Worm (Caenorhabditis elegans): ENCODE results near the gene npr-3.

DNA sequence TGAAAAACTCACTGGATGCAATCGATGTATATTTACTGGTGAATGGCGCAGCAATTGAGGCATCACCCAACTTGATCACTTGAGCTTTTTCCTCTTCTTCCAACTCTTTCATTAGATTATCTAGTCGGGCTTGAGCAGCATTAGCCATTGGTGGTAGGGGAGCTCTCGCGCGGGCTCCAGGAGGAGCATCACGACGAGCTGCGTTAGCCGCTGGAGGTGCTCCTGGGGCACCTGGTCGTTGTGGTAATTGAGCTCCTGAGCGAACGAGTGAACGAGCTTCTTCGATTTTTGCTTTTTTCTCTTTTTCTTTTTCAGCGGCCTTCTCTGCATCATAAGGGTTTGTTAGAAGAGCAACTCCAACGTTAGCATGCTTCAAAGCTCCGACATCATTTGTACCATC is 15.3 kb downstream of the npr-3 start:
- TF ChIP-seq snpc-4 (tag; optimal IDR thresholded peaks at IDR 0.05) (no peak), nhr-28 (tag; optimal IDR thresholded peaks at IDR 0.05) (no peak), hlh-1 (tag; optimal IDR thresholded peaks at IDR 0.05) (no peak), unc-120 (tag; optimal IDR thresholded peaks at IDR 0.05; ENCODE audit: poor library complexity, severe bottlenecking) (no peak), M03D4.4 (tag; optimal IDR thresholded peaks at IDR 0.05) (no peak), lin-13 (tag; optimal IDR thresholded peaks at IDR 0.05) (no peak), nhr-12 (tag; optimal IDR thresholded peaks at IDR 0.05) (no peak), unc-62 (GFP tag; optimal IDR thresholded peaks at IDR 0.05) (no peak), unc-39 (tag; optimal IDR thresholded peaks at IDR 0.05) (no peak), nhr-237 (tag; optimal IDR thresholded peaks at IDR 0.05) (no peak), mab-5 (tag; optimal IDR thresholded peaks at IDR 0.05) (no peak)
